Fruit fly (Drosophila melanogaster): ENCODE measurements around the gene Poc1.
A peak's percentile ranks its signal among the peaks of the same experiment; 100 is the strongest.

Gene Poc1

DNA sequence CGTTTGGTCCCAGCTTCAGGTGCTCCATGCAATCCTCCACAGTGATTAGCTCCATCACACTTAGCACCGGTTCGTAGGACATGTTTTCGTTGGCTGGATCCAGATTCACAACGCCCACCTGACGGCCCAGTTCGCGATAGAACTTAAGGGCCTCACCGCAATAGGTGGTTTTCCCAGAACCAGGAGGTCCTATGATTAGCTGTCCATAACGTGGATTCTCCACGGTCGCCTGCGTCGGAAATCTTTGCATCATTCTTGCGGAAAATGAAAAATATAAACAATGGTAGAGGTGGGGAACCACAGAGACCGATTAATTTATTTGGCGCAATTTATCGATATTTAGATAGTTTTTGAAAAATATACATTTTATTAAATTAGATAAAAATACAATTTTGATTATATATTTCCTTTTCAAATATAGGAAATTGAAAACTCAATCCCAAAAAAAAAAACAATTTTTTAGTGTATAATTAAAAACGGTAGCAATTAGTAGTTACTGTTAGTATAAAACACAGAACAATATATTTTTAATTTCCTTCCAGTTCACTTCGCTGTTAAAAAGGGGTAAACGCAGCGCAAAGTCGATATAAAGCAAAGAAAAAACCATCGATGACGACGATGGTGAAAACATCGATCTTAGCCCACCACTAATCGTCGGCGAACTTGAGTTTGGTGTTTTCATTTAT lies 22.5 kb upstream of the Poc1 start, which contains the start of the genes CG10222 and flr (continued):
- peak; percentile 86 for TF ChIP-seq Sry-δ (GFP tag; optimal IDR thresholded peaks at IDR 0.05)
- peak; percentile 69 for TF ChIP-seq Dp (GFP tag; optimal IDR thresholded peaks at IDR 0.05)
- TF ChIP-seq CG10979 (tag; optimal IDR thresholded peaks at IDR 0.05): no peak
- 0 out of 3 replicates have a peak, but pooled peaks have one; percentile 10 for TF ChIP-seq zen2 (GFP tag; IDR thresholded peaks at IDR 0.05; ENCODE audit: partially characterized antibody)
- TF ChIP-seq Opbp (GFP tag; IDR thresholded peaks at IDR 0.05; ENCODE audit: partially characterized antibody): peak; percentile 74
- peak; percentile 30 for TF ChIP-seq CG10543 (GFP tag; optimal IDR thresholded peaks at IDR 0.05)
- peak; percentile 67 for TF ChIP-seq bbx (GFP tag; IDR thresholded peaks at IDR 0.05; ENCODE audit: partially characterized antibody)
- TF ChIP-seq CG2116 (GFP tag; optimal IDR thresholded peaks at IDR 0.05): peak; percentile 70
- TF ChIP-seq MBD-R2 (GFP tag; IDR thresholded peaks at IDR 0.05): peak; percentile 65
- TF ChIP-seq CG17829 (tag; optimal IDR thresholded peaks at IDR 0.05): peak; percentile 40
- no peak for TF ChIP-seq Fer1 (GFP tag; optimal IDR thresholded peaks at IDR 0.05)
- peak; percentile 82 for TF ChIP-seq HLH4C (GFP tag; IDR thresholded peaks at IDR 0.05; ENCODE audit: partially characterized antibody)
- peak; percentile 13 for TF ChIP-seq CG2712 (tag; optimal IDR thresholded peaks at IDR 0.05)
- TF ChIP-seq unc-4 (GFP tag; IDR thresholded peaks at IDR 0.05; ENCODE audit: partially characterized antibody): peak; percentile 71
- peak; percentile 62 for TF ChIP-seq CG17186 (GFP tag; optimal IDR thresholded peaks at IDR 0.05)
- peak; percentile 15 for TF ChIP-seq CG3281 (GFP tag; optimal IDR thresholded peaks at IDR 0.05)
- TF ChIP-seq YL-1 (GFP tag; optimal IDR thresholded peaks at IDR 0.05): peak; percentile 1
- TF ChIP-seq Sry-β (GFP tag; optimal IDR thresholded peaks at IDR 0.05): no peak
- TF ChIP-seq Sin3A (optimal IDR thresholded peaks at IDR 0.05): peak; percentile 3
- peak; percentile 75 for TF ChIP-seq CG16813 (GFP tag; IDR thresholded peaks at IDR 0.05; ENCODE audit: partially characterized antibody)
- TF ChIP-seq Dll (GFP tag; IDR thresholded peaks at IDR 0.05; ENCODE audit: partially characterized antibody): peak; percentile 85
- TF ChIP-seq CG5953 (GFP tag; IDR thresholded peaks at IDR 0.05): no peak
- TF ChIP-seq CG11093 (GFP tag; IDR thresholded peaks at IDR 0.05): no peak
- TF ChIP-seq knrl (GFP tag; IDR thresholded peaks at IDR 0.05; ENCODE audit: partially characterized antibody): peak; percentile 79
- TF ChIP-seq CG17359 (tag; optimal IDR thresholded peaks at IDR 0.05): no peak
- TF ChIP-seq nmo (GFP tag; optimal IDR thresholded peaks at IDR 0.05): peak; percentile 53
- TF ChIP-seq CG18262 (tag; optimal IDR thresholded peaks at IDR 0.05): peak; percentile 32
- TF ChIP-seq gem (tag; optimal IDR thresholded peaks at IDR 0.05): no peak
- TF ChIP-seq CG2199 (GFP tag; IDR thresholded peaks at IDR 0.05): no peak
- peak; percentile 22 for TF ChIP-seq pzg (GFP tag; optimal IDR thresholded peaks at IDR 0.05)
- TF ChIP-seq CG2129 (GFP tag; IDR thresholded peaks at IDR 0.05; ENCODE audit: partially characterized antibody): peak; percentile 46; the same call in 1 of the 2 replicates
- peak; percentile 14; the same call in 1 of the 3 replicates for TF ChIP-seq jigr1 (GFP tag; IDR thresholded peaks at IDR 0.05)
- no peak for TF ChIP-seq CG5245 (GFP tag; optimal IDR thresholded peaks at IDR 0.05)
- TF ChIP-seq CG4282 (GFP tag; optimal IDR thresholded peaks at IDR 0.05): no peak
- peak; percentile 5 for TF ChIP-seq CG15269 (tag; optimal IDR thresholded peaks at IDR 0.05)
- no peak for TF ChIP-seq sens-2 (GFP tag; IDR thresholded peaks at IDR 0.05)
- 0 out of 3 replicates have a peak, but pooled peaks have one; percentile 62 for TF ChIP-seq mld (GFP tag; IDR thresholded peaks at IDR 0.05; ENCODE audit: partially characterized antibody)
- 0 out of 2 replicates have a peak, but pooled peaks have one; percentile 8 for TF ChIP-seq CG9215 (GFP tag; IDR thresholded peaks at IDR 0.05)
- TF ChIP-seq CG2120 (GFP tag; optimal IDR thresholded peaks at IDR 0.05): peak; percentile 6
- no peak for TF ChIP-seq ro (GFP tag; IDR thresholded peaks at IDR 0.05)
- peak; percentile 44; the same call in 1 of the 2 replicates for TF ChIP-seq nerfin-2 (GFP tag; IDR thresholded peaks at IDR 0.05; ENCODE audit: partially characterized antibody)
- peak; percentile 58; the same call in 2 of the 3 replicates for TF ChIP-seq CG34224 (GFP tag; IDR thresholded peaks at IDR 0.05; ENCODE audit: partially characterized antibody)
- TF ChIP-seq CG6272 (GFP tag; IDR thresholded peaks at IDR 0.05): no peak
- peak; percentile 57 for TF ChIP-seq stwl (tag; optimal IDR thresholded peaks at IDR 0.05)
- peak; percentile 15 for TF ChIP-seq CG4617 (GFP tag; optimal IDR thresholded peaks at IDR 0.05; ENCODE audit: borderline replicate concordance)
- peak; percentile 10 for TF ChIP-seq zen (tag; optimal IDR thresholded peaks at IDR 0.05)
- TF ChIP-seq Deaf1 (tag; optimal IDR thresholded peaks at IDR 0.05): no peak

All from whole organism, embryonic.